Fruit fly (Drosophila melanogaster) whole organism, embryonic: ENCODE results near the gene Lnk.
A peak's percentile ranks its signal among the peaks of the same experiment; 100 is the strongest.

ENCODE experiments used
- Adf1 ChIP-seq: fragments of 200-800 bp; sonication (Bioruptor generic); IDR thresholded peaks from 2 replicates; pipeline ENCODE4 v1.3.6; 2022; ENCODE audit warnings: missing biosample characterization, missing genetic modification characterization
- Aef1 ChIP-seq: fragments of 200-800 bp; sonication (Bioruptor generic); IDR thresholded peaks from 3 replicates; pipeline ENCODE4 v1.3.6; 2022; ENCODE audit warnings: missing biosample characterization, missing genetic modification characterization
- Atf6 ChIP-seq: fragments of 200-800 bp; sonication (Bioruptor generic); IDR thresholded peaks from 2 replicates; pipeline ENCODE4 v1.3.6; 2022; ENCODE audit warnings: missing biosample characterization, missing genetic modification characterization
- Awh ChIP-seq: fragments of 200-800 bp; sonication (Bioruptor generic); IDR thresholded peaks from 2 replicates; pipeline ENCODE4, ENCODE4 v1.3.6; 2022; ENCODE audit warnings: missing biosample characterization, missing genetic modification characterization
- B-H1 ChIP-seq: fragments of 200-800 bp; sonication (Bioruptor generic); IDR thresholded peaks from 3 replicates; pipeline ENCODE4 v1.3.6; 2022; ENCODE audit warnings: missing biosample characterization, missing genetic modification characterization
- CG10654 ChIP-seq: fragments of 200-800 bp; sonication (Bioruptor generic); optimal IDR thresholded peaks from 2 replicates; lab custom pipeline; 2016; ENCODE audit warnings: missing biosample characterization, missing genetic modification characterization
- CG12219 ChIP-seq: fragments of 200-800 bp; sonication (Bioruptor generic); optimal IDR thresholded peaks from 3 replicates; lab custom pipeline; 2018; ENCODE audit warnings: missing biosample characterization, mild to moderate bottlenecking, missing genetic modification characterization
- CG1233 ChIP-seq: fragments of 200-800 bp; sonication (Bioruptor generic); optimal IDR thresholded peaks from 4 replicates; lab custom pipeline; 2018; ENCODE audit warnings: missing biosample characterization, mild to moderate bottlenecking, missing genetic modification characterization
- CG1529 ChIP-seq: fragments of 200-800 bp; sonication (Bioruptor generic); optimal IDR thresholded peaks from 3 replicates; lab custom pipeline; 2018; ENCODE audit warnings: missing biosample characterization, missing genetic modification characterization
- CG17568 ChIP-seq: fragments of 200-800 bp; sonication (Bioruptor generic); optimal IDR thresholded peaks from 2 replicates; lab custom pipeline; 2018; ENCODE audit warnings: missing biosample characterization, mild to moderate bottlenecking, missing genetic modification characterization, moderate library complexity
- CG1832 ChIP-seq: fragments of 200-800 bp; sonication (Bioruptor generic); optimal IDR thresholded peaks from 2 replicates; lab custom pipeline; 2017; ENCODE audit warnings: missing biosample characterization, mild to moderate bottlenecking, missing genetic modification characterization, inconsistent platforms
- CG3065 ChIP-seq: fragments of 200-800 bp; sonication (Bioruptor generic); optimal IDR thresholded peaks from 2 replicates; lab custom pipeline; 2016; ENCODE audit warnings: missing biosample characterization, missing genetic modification characterization
- CG33557 ChIP-seq: fragments of 200-800 bp; sonication (Bioruptor generic); optimal IDR thresholded peaks from 2 replicates; lab custom pipeline; 2019; ENCODE audit warnings: missing biosample characterization, mild to moderate bottlenecking, missing genetic modification characterization, moderate library complexity
- CG3407 ChIP-seq: fragments of 200-800 bp; sonication (Bioruptor generic); optimal IDR thresholded peaks from 2 replicates; lab custom pipeline; 2018; ENCODE audit warnings: missing biosample characterization, mild to moderate bottlenecking, missing genetic modification characterization
- CG34376 ChIP-seq: fragments of 200-800 bp; sonication (Bioruptor generic); optimal IDR thresholded peaks from 2 replicates; lab custom pipeline; 2018; ENCODE audit warnings: missing biosample characterization, mild to moderate bottlenecking, missing genetic modification characterization
- CG4707 ChIP-seq: fragments of 200-800 bp; sonication (Bioruptor generic); optimal IDR thresholded peaks from 2 replicates; lab custom pipeline; 2018; ENCODE audit warnings: missing biosample characterization, mild to moderate bottlenecking, missing genetic modification characterization, moderate library complexity
- CG5180 ChIP-seq: fragments of 200-800 bp; sonication (Bioruptor generic); optimal IDR thresholded peaks from 3 replicates; lab custom pipeline; 2017; ENCODE audit warnings: missing biosample characterization, missing genetic modification characterization, mild to moderate bottlenecking, moderate library complexity, missing genetic modification reagents
- CG7745 ChIP-seq: fragments of 200-800 bp; sonication (Bioruptor generic); optimal IDR thresholded peaks from 2 replicates; lab custom pipeline; 2018; ENCODE audit warnings: missing biosample characterization, mild to moderate bottlenecking, missing genetic modification characterization, moderate library complexity
- CG7963 ChIP-seq: fragments of 200-800 bp; sonication (Bioruptor generic); IDR thresholded peaks from 3 replicates; pipeline ENCODE4 v1.3.6; 2022; ENCODE audit warnings: missing biosample characterization, missing genetic modification characterization; ENCODE audit not compliant: partially characterized antibody
- D ChIP-seq, 2 experiments: fragments of 200-800 bp in 1 of 2; fragments of >200 bp in 1 of 2; sonication (Bioruptor generic) in 1 of 2; optimal IDR thresholded peaks; 2 replicates in 1 of 2; 3 replicates in 1 of 2; lab custom pipeline; 2017; ENCODE audit warnings: mild to moderate bottlenecking in 1 of 2, missing biosample characterization in 1 of 2, missing genetic modification characterization in 1 of 2, missing genetic modification reagents in 1 of 2
- E2f2 ChIP-seq: fragments of 200-800 bp; sonication (Bioruptor generic); IDR thresholded peaks from 2 replicates; pipeline ENCODE4 v1.3.6; 2022; ENCODE audit warnings: missing biosample characterization, missing genetic modification characterization
- Fer3 ChIP-seq: fragments of 200-800 bp; sonication (Bioruptor generic); optimal IDR thresholded peaks from 2 replicates; lab custom pipeline; 2018; ENCODE audit warnings: missing biosample characterization, mild to moderate bottlenecking, missing genetic modification characterization, moderate library complexity
- H15 ChIP-seq: fragments of 200-800 bp; sonication (Bioruptor generic); IDR thresholded peaks from 3 replicates; pipeline ENCODE4 v1.3.6; 2022; ENCODE audit warnings: missing biosample characterization, missing genetic modification characterization
- Hsf ChIP-seq: fragments of 200-800 bp; sonication (Bioruptor generic); optimal IDR thresholded peaks from 3 replicates; lab custom pipeline; 2016; ENCODE audit warnings: missing biosample characterization, missing genetic modification characterization
- Kr ChIP-seq: fragments of 200-800 bp; sonication (Bioruptor generic); optimal IDR thresholded peaks from 2 replicates; lab custom pipeline; 2017; ENCODE audit warnings: missing biosample characterization, mild to moderate bottlenecking, missing genetic modification characterization
- MESR4 ChIP-seq: fragments of 200-800 bp; sonication (Bioruptor generic); optimal IDR thresholded peaks from 2 replicates; lab custom pipeline; 2018; ENCODE audit warnings: missing biosample characterization, mild to moderate bottlenecking, missing genetic modification characterization, moderate library complexity
- NK7.1 ChIP-seq: fragments of 200-800 bp; sonication (Bioruptor generic); optimal IDR thresholded peaks from 3 replicates; lab custom pipeline; 2016; ENCODE audit warnings: missing biosample characterization, missing genetic modification characterization
- Nf-YA ChIP-seq: fragments of 200-800 bp; sonication (Bioruptor generic); IDR thresholded peaks from 2 replicates; pipeline ENCODE4 v1.3.6; 2022; ENCODE audit warnings: missing biosample characterization, missing genetic modification characterization
- Pdp1 ChIP-seq, 2 experiments: fragments of 200-800 bp; sonication (Bioruptor generic); optimal IDR thresholded peaks; 3 replicates each; lab custom pipeline; 2016; ENCODE audit warnings: missing biosample characterization in 2 of 2, missing genetic modification characterization in 2 of 2, mild to moderate bottlenecking in 1 of 2, moderate library complexity in 1 of 2
- Sox102F ChIP-seq: fragments of 200-800 bp; sonication (Bioruptor generic); optimal IDR thresholded peaks from 2 replicates; lab custom pipeline; 2018; ENCODE audit warnings: missing biosample characterization, mild to moderate bottlenecking, missing genetic modification characterization, moderate library complexity
- Xbp1 ChIP-seq: fragments of 200-800 bp; sonication (Bioruptor generic); optimal IDR thresholded peaks from 3 replicates; lab custom pipeline; 2016; ENCODE audit warnings: missing biosample characterization, mild to moderate bottlenecking, missing genetic modification characterization
- ac ChIP-seq: fragments of 200-800 bp; sonication (Bioruptor generic); optimal IDR thresholded peaks from 3 replicates; lab custom pipeline; 2017; ENCODE audit warnings: missing biosample characterization, mild to moderate bottlenecking, missing genetic modification characterization
- bab2 ChIP-seq: fragments of 200-800 bp; sonication (Bioruptor generic); optimal IDR thresholded peaks from 2 replicates; lab custom pipeline; 2016; ENCODE audit warnings: missing biosample characterization, missing genetic modification characterization
- chif ChIP-seq, 2 experiments: fragments of 200-800 bp; sonication (Bioruptor generic); optimal IDR thresholded peaks; 3 replicates each; lab custom pipeline; 2016; ENCODE audit warnings: missing biosample characterization in 2 of 2, missing genetic modification characterization in 2 of 2
- chinmo ChIP-seq: fragments of 200-800 bp; sonication (Bioruptor generic); IDR thresholded peaks from 4 replicates; pipeline ENCODE4 v1.3.6; 2022; ENCODE audit warnings: missing biosample characterization, missing genetic modification characterization; ENCODE audit not compliant: partially characterized antibody
- lola ChIP-seq, 3 experiments: fragments of >200 bp in 2 of 3; fragments of 200-800 bp in 1 of 3; sonication (Bioruptor generic) in 1 of 3; optimal IDR thresholded peaks; 2 replicates each; lab custom pipeline; 2017 to 2019; ENCODE audit warnings: missing biosample characterization in 3 of 3, missing genetic modification characterization in 3 of 3, mild to moderate bottlenecking in 1 of 3, moderate library complexity in 1 of 3
- odd ChIP-seq: fragments of 200-800 bp; sonication (Bioruptor generic); optimal IDR thresholded peaks from 2 replicates; lab custom pipeline; 2017; ENCODE audit warnings: missing biosample characterization, mild to moderate bottlenecking, missing genetic modification characterization
- pfk ChIP-seq: fragments of 200-800 bp; sonication (Bioruptor generic); optimal IDR thresholded peaks from 2 replicates; lab custom pipeline; 2018; ENCODE audit warnings: missing biosample characterization, mild to moderate bottlenecking, missing genetic modification characterization, moderate library complexity
- ranshi ChIP-seq: fragments of 200-800 bp; sonication (Bioruptor generic); IDR thresholded peaks from 2 replicates; pipeline ENCODE4 v1.3.6; 2022; ENCODE audit warnings: missing biosample characterization, missing genetic modification characterization
- salm ChIP-seq: fragments of 200-800 bp; sonication (Bioruptor generic); optimal IDR thresholded peaks from 2 replicates; lab custom pipeline; 2018; ENCODE audit warnings: missing biosample characterization, mild to moderate bottlenecking, missing genetic modification characterization
- scrt ChIP-seq: fragments of 200-800 bp; sonication (Bioruptor generic); optimal IDR thresholded peaks from 2 replicates; lab custom pipeline; 2018; ENCODE audit warnings: missing biosample characterization, mild to moderate bottlenecking, missing genetic modification characterization, moderate library complexity
- ssp ChIP-seq: fragments of 200-800 bp; sonication (Bioruptor generic); IDR thresholded peaks from 2 replicates; pipeline ENCODE4 v1.3.6; 2022; ENCODE audit warnings: missing biosample characterization, missing genetic modification characterization
- stwl ChIP-seq: fragments of 200-800 bp; sonication (Bioruptor generic); optimal IDR thresholded peaks from 3 replicates; lab custom pipeline; 2018; ENCODE audit warnings: missing biosample characterization, mild to moderate bottlenecking, missing genetic modification characterization, moderate library complexity
- tx ChIP-seq: fragments of 200-800 bp; sonication (Bioruptor generic); optimal IDR thresholded peaks from 2 replicates; lab custom pipeline; 2016; ENCODE audit warnings: missing biosample characterization, missing genetic modification characterization
- vnd ChIP-seq: fragments of 200-800 bp; sonication (Bioruptor generic); IDR thresholded peaks from 3 replicates; pipeline ENCODE4 v1.3.6; 2022; ENCODE audit warnings: missing biosample characterization, missing genetic modification characterization; ENCODE audit not compliant: partially characterized antibody
- wek ChIP-seq: fragments of 200-800 bp; sonication (Bioruptor generic); optimal IDR thresholded peaks from 3 replicates; lab custom pipeline; 2018; ENCODE audit warnings: missing biosample characterization, mild to moderate bottlenecking, missing genetic modification characterization, moderate library complexity
- zf30C ChIP-seq: fragments of 200-800 bp; sonication (Bioruptor generic); optimal IDR thresholded peaks from 3 replicates; lab custom pipeline; 2018; ENCODE audit warnings: missing biosample characterization, mild to moderate bottlenecking, missing genetic modification characterization

Lnk gene

DNA sequence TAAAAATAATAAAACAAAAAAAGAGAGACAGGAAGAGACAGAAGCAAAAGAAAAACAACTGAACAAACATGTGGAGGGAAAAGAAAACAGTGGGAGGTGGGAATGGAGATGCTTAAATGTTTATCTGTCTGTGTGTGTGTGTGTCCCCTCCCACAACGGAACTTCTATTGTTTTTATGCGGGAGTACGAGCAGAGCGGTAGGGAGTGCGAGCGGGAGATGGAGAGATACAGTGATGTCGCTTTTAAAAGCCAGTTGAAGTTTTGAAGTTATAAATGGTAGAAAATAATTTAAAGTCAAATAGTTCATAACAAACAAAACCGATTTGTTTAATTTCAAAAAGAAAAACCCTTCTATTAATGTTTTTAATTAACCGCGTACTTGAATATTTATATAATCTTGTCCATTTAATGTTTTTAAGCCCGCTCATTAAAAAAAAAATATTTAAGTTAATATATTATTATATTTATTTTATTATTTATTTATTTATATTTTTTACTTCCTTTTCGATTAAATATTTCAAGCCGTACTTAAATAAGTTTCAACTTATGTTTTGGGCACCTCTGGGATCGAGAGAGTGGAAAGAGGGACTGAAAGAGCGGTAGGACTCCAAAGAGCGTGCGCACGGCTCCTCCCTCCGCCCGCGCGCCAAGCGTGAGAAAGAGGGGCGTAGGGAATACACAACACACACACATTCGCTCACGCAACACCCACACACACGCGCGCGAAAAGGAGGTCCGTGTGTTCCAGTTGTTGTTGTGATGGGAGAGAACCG lies 8.0 kb upstream of the Lnk start (continued):
- no peak for TF ChIP-seq CG1529 (GFP tag; lab: Kevin White, UChicago)
- no peak for TF ChIP-seq NK7.1 (GFP tag; lab: Kevin White, UChicago)
- TF ChIP-seq stwl (tag; lab: Kevin White, UChicago), result no peak
- peak; percentile 64 for TF ChIP-seq Sox102F (GFP tag; lab: Kevin White, UChicago)
- TF ChIP-seq Nf-YA (GFP tag; lab: Robert Waterston, UW), result no peak
- no peak for TF ChIP-seq ac (GFP tag; lab: Kevin White, UChicago)
- TF ChIP-seq D (optimal IDR thresholded peaks at IDR 0.05; lab: Kevin White, UChicago), result no peak
- peak; percentile 51 for TF ChIP-seq D (GFP tag; optimal IDR thresholded peaks at IDR 0.05; lab: Kevin White, UChicago)
- TF ChIP-seq CG34376 (GFP tag; lab: Kevin White, UChicago), result no peak
- no peak for TF ChIP-seq CG3065 (GFP tag; lab: Kevin White, UChicago)
- peak; percentile 26 for TF ChIP-seq odd (GFP tag; lab: Kevin White, UChicago)
- peak; percentile 45; the same call in 1 of the 2 replicates for TF ChIP-seq Awh (GFP tag; lab: Robert Waterston, UW)
- no peak for TF ChIP-seq pfk (GFP tag; lab: Kevin White, UChicago)
- TF ChIP-seq CG7963, result no peak
- TF ChIP-seq CG1832 (GFP tag; lab: Kevin White, UChicago), result no peak
- TF ChIP-seq E2f2 (GFP tag; lab: Robert Waterston, UW), result no peak
- peak in 1 of 2 experiments; percentile 5 for TF ChIP-seq chif (GFP tag; optimal IDR thresholded peaks at IDR 0.05; lab: Kevin White, UChicago)
- TF ChIP-seq CG3407 (GFP tag; lab: Kevin White, UChicago), result peak; percentile 8
- peak; percentile 37; the same call in 1 of the 3 replicates for TF ChIP-seq H15 (GFP tag; lab: Robert Waterston, UW)
- no peak for TF ChIP-seq wek
- TF ChIP-seq CG4707 (GFP tag; lab: Kevin White, UChicago), result no peak
- no peak for TF ChIP-seq CG7745 (tag; lab: Kevin White, UChicago)
- TF ChIP-seq zf30C (GFP tag; lab: Kevin White, UChicago), result no peak
- TF ChIP-seq chinmo (GFP tag; lab: Robert Waterston, UW), result 0 out of 4 replicates have a peak, but pooled peaks have one; percentile 35
- peak; percentile 24 for TF ChIP-seq CG33557 (GFP tag; lab: Kevin White, UChicago)
- TF ChIP-seq Hsf (GFP tag; lab: Kevin White, UChicago), result peak; percentile 1
- no peak for TF ChIP-seq tx
- TF ChIP-seq bab2 (GFP tag; lab: Kevin White, UChicago), result peak; percentile 15
- TF ChIP-seq scrt (GFP tag; lab: Kevin White, UChicago), result no peak
- TF ChIP-seq lola (GFP tag; optimal IDR thresholded peaks at IDR 0.05; lab: Kevin White, UChicago), result peak in 1 of 3 experiments; percentile 74
- TF ChIP-seq Adf1 (GFP tag; lab: Robert Waterston, UW), result no peak
- no peak; the same call in 1 of the 2 replicates for TF ChIP-seq Atf6
- no peak for TF ChIP-seq CG12219 (GFP tag; lab: Kevin White, UChicago)
- TF ChIP-seq Aef1, result 0 out of 3 replicates have a peak, but pooled peaks have one; percentile 29
- TF ChIP-seq MESR4 (GFP tag; lab: Kevin White, UChicago), result no peak
- TF ChIP-seq CG17568 (GFP tag; lab: Kevin White, UChicago), result no peak
- TF ChIP-seq Kr (GFP tag; lab: Kevin White, UChicago), result no peak
- peak; percentile 31 for TF ChIP-seq Xbp1
- TF ChIP-seq CG5180 (GFP tag; lab: Kevin White, UChicago), result peak; percentile 1
- 0 out of 2 replicates have a peak, but pooled peaks have one; percentile 22 for TF ChIP-seq ssp (GFP tag; lab: Robert Waterston, UW)
- TF ChIP-seq CG1233, result peak; percentile 35
- no peak; the same call in 2 of the 3 replicates for TF ChIP-seq B-H1 (GFP tag; lab: Robert Waterston, UW)
- peak; percentile 37 for TF ChIP-seq salm
- TF ChIP-seq vnd (GFP tag; lab: Robert Waterston, UW), result no peak
- TF ChIP-seq CG10654, result peak; percentile 31
- TF ChIP-seq ranshi (GFP tag; lab: Robert Waterston, UW), result peak; percentile 55; the same call in 1 of the 2 replicates
- peak; percentile 32 for TF ChIP-seq Fer3 (tag; lab: Kevin White, UChicago)
- no peak for TF ChIP-seq Pdp1 (GFP tag; optimal IDR thresholded peaks at IDR 0.05; lab: Kevin White, UChicago)
